Fruit fly (Drosophila melanogaster) whole organism, embryonic: ENCODE data around the gene CG31473.

Experiments used
- ATbp ChIP-seq: fragments of 200-800 bp; sonication (Bioruptor generic); optimal IDR thresholded peaks from 2 replicates; lab custom pipeline; 2017; ENCODE audit warnings: missing biosample characterization, mild to moderate bottlenecking, missing genetic modification characterization, missing genetic modification reagents
- Awh ChIP-seq: fragments of 200-800 bp; sonication (Bioruptor generic); IDR thresholded peaks from 2 replicates; pipeline ENCODE4, ENCODE4 v1.3.6; 2022; ENCODE audit warnings: missing biosample characterization, missing genetic modification characterization
- CG10274 ChIP-seq: fragments of 200-800 bp; sonication (Bioruptor generic); optimal IDR thresholded peaks from 3 replicates; lab custom pipeline; 2017; ENCODE audit warnings: missing biosample characterization, mild to moderate bottlenecking, missing genetic modification characterization
- CG12071 ChIP-seq: fragments of 200-800 bp; sonication (Bioruptor generic); optimal IDR thresholded peaks from 3 replicates; lab custom pipeline; 2018; ENCODE audit warnings: missing biosample characterization, mild to moderate bottlenecking, missing genetic modification characterization
- CG12219 ChIP-seq: fragments of 200-800 bp; sonication (Bioruptor generic); optimal IDR thresholded peaks from 3 replicates; lab custom pipeline; 2018; ENCODE audit warnings: missing biosample characterization, mild to moderate bottlenecking, missing genetic modification characterization
- CG1233 ChIP-seq: fragments of 200-800 bp; sonication (Bioruptor generic); optimal IDR thresholded peaks from 4 replicates; lab custom pipeline; 2018; ENCODE audit warnings: missing biosample characterization, mild to moderate bottlenecking, missing genetic modification characterization
- CG13287 ChIP-seq: fragments of 200-800 bp; sonication (Bioruptor generic); IDR thresholded peaks from 2 replicates; pipeline ENCODE4 v1.3.6; 2022; ENCODE audit warnings: missing biosample characterization, missing genetic modification characterization; ENCODE audit not compliant: partially characterized antibody
- CG14050 ChIP-seq: fragments of 200-800 bp; sonication (Bioruptor generic); IDR thresholded peaks from 3 replicates; pipeline ENCODE4 v1.3.6; 2022; ENCODE audit warnings: missing biosample characterization, missing genetic modification characterization
- CG15269 ChIP-seq: fragments of 200-800 bp; sonication (Bioruptor generic); optimal IDR thresholded peaks from 2 replicates; lab custom pipeline; 2018; ENCODE audit warnings: missing biosample characterization, mild to moderate bottlenecking, missing genetic modification characterization, moderate library complexity
- CG1529 ChIP-seq: fragments of 200-800 bp; sonication (Bioruptor generic); optimal IDR thresholded peaks from 3 replicates; lab custom pipeline; 2018; ENCODE audit warnings: missing biosample characterization, missing genetic modification characterization
- CG15514 ChIP-seq: fragments of 200-800 bp; sonication (Bioruptor generic); optimal IDR thresholded peaks from 3 replicates; lab custom pipeline; 2017; ENCODE audit warnings: missing biosample characterization, missing genetic modification characterization, mild to moderate bottlenecking, moderate library complexity, missing genetic modification reagents
- CG15696 ChIP-seq: fragments of 200-800 bp; sonication (Bioruptor generic); optimal IDR thresholded peaks from 2 replicates; lab custom pipeline; 2019; ENCODE audit warnings: missing biosample characterization, mild to moderate bottlenecking, missing genetic modification characterization, moderate library complexity
- CG1603 ChIP-seq: fragments of 200-800 bp; sonication (Bioruptor generic); optimal IDR thresholded peaks from 2 replicates; lab custom pipeline; 2019; ENCODE audit warnings: missing biosample characterization, mild to moderate bottlenecking, missing genetic modification characterization, moderate library complexity
- CG17802 ChIP-seq: fragments of 200-800 bp; sonication (Bioruptor generic); optimal IDR thresholded peaks from 2 replicates; lab custom pipeline; 2018; ENCODE audit warnings: missing biosample characterization, mild to moderate bottlenecking, missing genetic modification characterization, moderate library complexity
- CG17912 ChIP-seq: fragments of 200-800 bp; sonication (Bioruptor generic); optimal IDR thresholded peaks from 2 replicates; lab custom pipeline; 2018; ENCODE audit warnings: missing biosample characterization, mild to moderate bottlenecking, missing genetic modification characterization
- CG31224 ChIP-seq: fragments of 200-800 bp; sonication (Bioruptor generic); IDR thresholded peaks from 2 replicates; pipeline ENCODE4 v1.3.6; 2022; ENCODE audit warnings: missing biosample characterization, missing genetic modification characterization
- CG33557 ChIP-seq: fragments of 200-800 bp; sonication (Bioruptor generic); optimal IDR thresholded peaks from 2 replicates; lab custom pipeline; 2019; ENCODE audit warnings: missing biosample characterization, mild to moderate bottlenecking, missing genetic modification characterization, moderate library complexity
- CG43689 ChIP-seq: fragments of 200-800 bp; sonication (Bioruptor generic); IDR thresholded peaks from 2 replicates; pipeline ENCODE4 v1.3.6; 2022; ENCODE audit warnings: missing biosample characterization, missing genetic modification characterization
- CG4707 ChIP-seq: fragments of 200-800 bp; sonication (Bioruptor generic); optimal IDR thresholded peaks from 2 replicates; lab custom pipeline; 2018; ENCODE audit warnings: missing biosample characterization, mild to moderate bottlenecking, missing genetic modification characterization, moderate library complexity
- CG4820 ChIP-seq: fragments of 200-800 bp; sonication (Bioruptor generic); optimal IDR thresholded peaks from 3 replicates; lab custom pipeline; 2016; ENCODE audit warnings: missing biosample characterization, missing genetic modification characterization
- CG7839 ChIP-seq: fragments of 200-800 bp; sonication (Bioruptor generic); optimal IDR thresholded peaks from 3 replicates; lab custom pipeline; 2018; ENCODE audit warnings: missing biosample characterization, mild to moderate bottlenecking, missing genetic modification characterization, moderate library complexity
- CG8388 ChIP-seq: fragments of 200-800 bp; sonication (Bioruptor generic); optimal IDR thresholded peaks from 2 replicates; lab custom pipeline; 2019; ENCODE audit warnings: missing biosample characterization, mild to moderate bottlenecking, missing genetic modification characterization, moderate library complexity
- CTCF ChIP-seq: fragments of 200-800 bp; sonication (Bioruptor generic); optimal IDR thresholded peaks from 2 replicates; lab custom pipeline; 2017; ENCODE audit warnings: missing biosample characterization, mild to moderate bottlenecking, missing genetic modification characterization, moderate library complexity
- Dref ChIP-seq: fragments of 200-800 bp; sonication (Bioruptor generic); IDR thresholded peaks from 2 replicates; pipeline ENCODE4 v1.3.6; 2022; ENCODE audit warnings: missing biosample characterization, missing genetic modification characterization
- Hr51 ChIP-seq, 2 experiments: fragments of 200-800 bp; sonication (Bioruptor generic); optimal IDR thresholded peaks; 2 replicates in 1 of 2; 3 replicates in 1 of 2; lab custom pipeline; 2016 to 2018; ENCODE audit warnings: missing biosample characterization in 2 of 2, missing genetic modification characterization in 2 of 2, mild to moderate bottlenecking in 1 of 2, moderate library complexity in 1 of 2
- Jarid2 ChIP-seq: fragments of 200-800 bp; sonication (Bioruptor generic); optimal IDR thresholded peaks from 3 replicates; lab custom pipeline; 2017; ENCODE audit warnings: mild to moderate bottlenecking, missing biosample characterization, missing genetic modification reagents, missing genetic modification characterization
- Meics ChIP-seq: fragments of 200-800 bp; sonication (Bioruptor generic); optimal IDR thresholded peaks from 2 replicates; lab custom pipeline; 2017; ENCODE audit warnings: missing biosample characterization, mild to moderate bottlenecking, missing genetic modification characterization
- Optix ChIP-seq: fragments of 200-800 bp; sonication (Bioruptor generic); IDR thresholded peaks from 3 replicates; pipeline ENCODE4 v1.3.6; 2022; ENCODE audit warnings: missing biosample characterization, missing genetic modification characterization
- Rfx ChIP-seq: fragments of 200-800 bp; sonication (Bioruptor generic); IDR thresholded peaks from 2 replicates; pipeline ENCODE4 v1.3.6; 2022; ENCODE audit warnings: missing biosample characterization, missing genetic modification characterization
- Sin3A ChIP-seq: fragments of >200 bp; optimal IDR thresholded peaks from 2 replicates; lab custom pipeline; 2018
- btn ChIP-seq: fragments of 200-800 bp; sonication (Bioruptor generic); optimal IDR thresholded peaks from 2 replicates; lab custom pipeline; 2016; ENCODE audit warnings: missing biosample characterization, missing genetic modification characterization
- chinmo ChIP-seq: fragments of 200-800 bp; sonication (Bioruptor generic); IDR thresholded peaks from 4 replicates; pipeline ENCODE4 v1.3.6; 2022; ENCODE audit warnings: missing biosample characterization, missing genetic modification characterization; ENCODE audit not compliant: partially characterized antibody
- dmrt99B ChIP-seq: fragments of 200-800 bp; sonication (Bioruptor generic); optimal IDR thresholded peaks from 2 replicates; lab custom pipeline; 2018; ENCODE audit warnings: missing biosample characterization, mild to moderate bottlenecking, missing genetic modification characterization, moderate library complexity
- fd96Cb ChIP-seq: fragments of 200-800 bp; sonication (Bioruptor generic); optimal IDR thresholded peaks from 2 replicates; lab custom pipeline; 2018; ENCODE audit warnings: missing biosample characterization, mild to moderate bottlenecking, missing genetic modification characterization, moderate library complexity
- hth ChIP-seq: fragments of >200 bp; optimal IDR thresholded peaks from 2 replicates; lab custom pipeline; 2017; ENCODE audit warnings: inconsistent platforms
- jumu ChIP-seq: fragments of 200-800 bp; sonication (Bioruptor generic); optimal IDR thresholded peaks from 3 replicates; lab custom pipeline; 2016; ENCODE audit warnings: missing biosample characterization, missing genetic modification characterization
- luna ChIP-seq: fragments of 200-800 bp; sonication (Bioruptor generic); optimal IDR thresholded peaks from 2 replicates; lab custom pipeline; 2016; ENCODE audit warnings: missing biosample characterization, missing genetic modification characterization
- pan ChIP-seq, 4 experiments: fragments of >200 bp in 3 of 4; fragments of 200-800 bp in 1 of 4; sonication (Bioruptor generic) in 1 of 4; optimal IDR thresholded peaks in 3 of 4; IDR thresholded peaks in 1 of 4; 2 replicates each; pipeline versions ENCODE4 v1.3.6 to Lab custom; 2017 to 2022; ENCODE audit warnings: missing biosample characterization in 2 of 4, missing genetic modification characterization in 2 of 4, mixed read lengths in 1 of 4
- pita ChIP-seq: fragments of 200-800 bp; sonication (Bioruptor generic); optimal IDR thresholded peaks from 2 replicates; lab custom pipeline; 2017; ENCODE audit warnings: missing biosample characterization, mild to moderate bottlenecking, missing genetic modification characterization
- sisA ChIP-seq: fragments of 200-800 bp; sonication (Bioruptor generic); IDR thresholded peaks from 2 replicates; pipeline ENCODE4 v1.3.6; 2022; ENCODE audit warnings: missing biosample characterization, missing genetic modification characterization
- stc ChIP-seq: fragments of 200-800 bp; sonication (Bioruptor generic); IDR thresholded peaks from 2 replicates; pipeline ENCODE4 v1.3.6; 2022; ENCODE audit warnings: missing biosample characterization, missing genetic modification characterization
- stwl ChIP-seq: fragments of 200-800 bp; sonication (Bioruptor generic); optimal IDR thresholded peaks from 3 replicates; lab custom pipeline; 2018; ENCODE audit warnings: missing biosample characterization, mild to moderate bottlenecking, missing genetic modification characterization, moderate library complexity
- tna ChIP-seq: fragments of 200-800 bp; sonication (Bioruptor generic); IDR thresholded peaks from 2 replicates; pipeline ENCODE4 v1.3.6; 2022; ENCODE audit warnings: missing biosample characterization, missing genetic modification characterization; ENCODE audit not compliant: partially characterized antibody
- wek ChIP-seq: fragments of 200-800 bp; sonication (Bioruptor generic); optimal IDR thresholded peaks from 3 replicates; lab custom pipeline; 2018; ENCODE audit warnings: missing biosample characterization, mild to moderate bottlenecking, missing genetic modification characterization, moderate library complexity
- zen ChIP-seq: fragments of 200-800 bp; sonication (Bioruptor generic); optimal IDR thresholded peaks from 3 replicates; lab custom pipeline; 2018; ENCODE audit warnings: missing biosample characterization, mild to moderate bottlenecking, missing genetic modification characterization, moderate library complexity
- zen2 ChIP-seq: fragments of 200-800 bp; sonication (Bioruptor generic); IDR thresholded peaks from 3 replicates; pipeline ENCODE4 v1.3.6; 2022; ENCODE audit warnings: missing biosample characterization, missing genetic modification characterization; ENCODE audit not compliant: partially characterized antibody

The CG31473 gene

dm6 chr3R:7811514-7811913, at the start of gene CG31473:
Gene CG31473, plus strand, starts transcription at chr3R:7811814.
- no peak for TF ChIP-seq Optix (GFP tag; lab: Robert Waterston, UW)
- TF ChIP-seq CG14050: no peak
- TF ChIP-seq CG31224 (GFP tag; lab: Robert Waterston, UW): no peak
- no peak for TF ChIP-seq Meics (GFP tag; lab: Kevin White, UChicago)
- TF ChIP-seq luna (GFP tag; lab: Kevin White, UChicago): no peak
- TF ChIP-seq CG43689 (GFP tag; lab: Robert Waterston, UW): no peak

DNA sequence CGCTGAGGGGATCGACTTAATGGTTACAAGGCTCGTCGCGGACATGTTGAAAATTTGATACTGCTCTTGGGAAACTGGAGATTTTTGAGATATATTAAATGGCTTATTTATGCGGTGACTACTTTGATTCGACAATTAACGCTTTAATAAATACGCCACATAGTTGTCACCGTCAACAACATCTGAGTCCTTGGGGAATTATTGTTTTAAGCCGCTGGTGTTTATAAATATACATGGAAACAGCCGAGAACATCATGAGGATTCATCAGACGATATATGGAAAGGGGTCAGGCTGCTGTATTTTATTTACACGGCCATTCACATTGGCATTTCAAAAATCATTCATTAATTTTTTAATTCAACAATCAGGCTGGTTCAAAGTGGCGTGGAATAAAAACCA, 40.0 kb upstream of the CG31473 start, which contains the start of gene CG11286:
Gene CG11286, minus strand, starts transcription at position 101 of the 400 bp plus-strand sequence.
- TF ChIP-seq Jarid2 (GFP tag; lab: Kevin White, UChicago): no peak
- no peak for TF ChIP-seq CG10274 (GFP tag; lab: Kevin White, UChicago)
- TF ChIP-seq wek (GFP tag; lab: Kevin White, UChicago): no peak

dm6 chr3R:7779620-7780019, 32.0 kb upstream of the CG31473 start:
- peak; percentile 39 for TF ChIP-seq CG33557 (GFP tag; lab: Kevin White, UChicago)
- TF ChIP-seq CG13287 (GFP tag; lab: Robert Waterston, UW): no peak
- TF ChIP-seq Hr51 (GFP tag; optimal IDR thresholded peaks at IDR 0.05; lab: Kevin White, UChicago): peak in 1 of 2 experiments; percentile 38
- TF ChIP-seq Dref (GFP tag; lab: Robert Waterston, UW): no peak
- TF ChIP-seq sisA (GFP tag; lab: Robert Waterston, UW): no peak
- TF ChIP-seq CG1603 (tag; lab: Kevin White, UChicago): peak; percentile 85
- TF ChIP-seq CG15696 (tag; lab: Kevin White, UChicago): peak; percentile 11
- peak; percentile 45 for TF ChIP-seq CG12219 (GFP tag; lab: Kevin White, UChicago)
- TF ChIP-seq ATbp: peak; percentile 57
- no peak for TF ChIP-seq jumu (GFP tag; lab: Kevin White, UChicago)
- TF ChIP-seq CG12071: peak; percentile 60
- peak; percentile 35 for TF ChIP-seq pita
- TF ChIP-seq btn (GFP tag; lab: Kevin White, UChicago): peak; percentile 25
- peak; percentile 26 for TF ChIP-seq CG4820 (GFP tag; lab: Kevin White, UChicago)
- 0 out of 2 replicates have a peak, but pooled peaks have one; percentile 35 for TF ChIP-seq stc (GFP tag; lab: Robert Waterston, UW)
- TF ChIP-seq zen (tag; lab: Kevin White, UChicago): no peak
- TF ChIP-seq fd96Cb (tag; lab: Kevin White, UChicago): peak; percentile 13
- peak; percentile 50 for TF ChIP-seq CG15269 (tag; lab: Kevin White, UChicago)
- no peak for TF ChIP-seq tna (GFP tag; lab: Robert Waterston, UW)
- TF ChIP-seq CG8388 (GFP tag; lab: Kevin White, UChicago): peak; percentile 29
- peak; percentile 74 for TF ChIP-seq CG17912 (GFP tag; lab: Kevin White, UChicago)
- peak; percentile 16; the same call in 1 of the 3 replicates for TF ChIP-seq zen2 (GFP tag; lab: Robert Waterston, UW)
- peak; percentile 79 for TF ChIP-seq CG4707 (GFP tag; lab: Kevin White, UChicago)
- peak; percentile 2 for TF ChIP-seq CG15514
- TF ChIP-seq chinmo: 0 out of 4 replicates have a peak, but pooled peaks have one; percentile 38
- TF ChIP-seq pan (optimal IDR thresholded peaks at IDR 0.05; lab: Kevin White, UChicago): no peak
- no peak for TF ChIP-seq pan (GFP tag; optimal IDR thresholded peaks at IDR 0.05 in 1 of 2, IDR thresholded peaks at IDR 0.05 in 1 of 2)
- no peak for TF ChIP-seq Rfx
- peak; percentile 31 for TF ChIP-seq CG7839 (tag; lab: Kevin White, UChicago)
- peak; percentile 39 for TF ChIP-seq CG17802 (tag; lab: Kevin White, UChicago)
- peak; percentile 49; the same call in 1 of the 2 replicates for TF ChIP-seq Awh (GFP tag; lab: Robert Waterston, UW)
- peak; percentile 57 for TF ChIP-seq stwl (tag; lab: Kevin White, UChicago)
- no peak for TF ChIP-seq hth
- no peak for TF ChIP-seq Sin3A (lab: Kevin White, UChicago)
- peak; percentile 23 for TF ChIP-seq dmrt99B (tag; lab: Kevin White, UChicago)
- TF ChIP-seq CG1233 (GFP tag; lab: Kevin White, UChicago): peak; percentile 57
- TF ChIP-seq CTCF (GFP tag; lab: Kevin White, UChicago): peak; percentile 74
- peak; percentile 17 for TF ChIP-seq CG1529 (GFP tag; lab: Kevin White, UChicago)
- peak; percentile 10 for TF ChIP-seq Jarid2 (GFP tag; lab: Kevin White, UChicago)
